Worm (Caenorhabditis elegans): ENCODE results near the gene rpl-21.

DNA sequence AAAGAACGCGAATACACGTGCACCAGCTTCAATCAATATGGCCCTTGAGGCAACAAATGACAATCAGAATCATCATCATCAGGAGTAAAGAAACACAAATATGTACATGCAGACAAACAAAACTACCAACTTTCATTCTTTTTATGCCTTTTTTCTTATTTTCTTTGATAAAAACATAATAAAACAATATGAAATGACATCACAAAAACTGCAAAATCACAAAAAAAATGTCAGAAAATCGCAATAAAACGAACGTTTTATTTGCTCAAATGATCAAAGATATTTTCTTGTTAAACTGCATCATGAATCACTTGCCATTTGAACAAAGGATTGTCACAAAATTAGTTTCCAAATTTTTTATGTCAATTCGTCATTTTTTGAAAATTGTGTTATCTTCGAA lies 24.4 kb upstream of the rpl-21 start:
- TF ChIP-seq B0310.2 (tag; optimal IDR thresholded peaks at IDR 0.05): no peak
- TF ChIP-seq ama-1 (optimal IDR thresholded peaks at IDR 0.05): no peak
- no peak for TF ChIP-seq F13C5.2 (tag; optimal IDR thresholded peaks at IDR 0.05)
- TF ChIP-seq tra-4 (tag; optimal IDR thresholded peaks at IDR 0.05): no peak
- TF ChIP-seq hnd-1 (tag; optimal IDR thresholded peaks at IDR 0.05): no peak
- TF ChIP-seq sea-1 (GFP tag; conservative IDR thresholded peaks at IDR 0.05): no peak
- TF ChIP-seq scrt-1 (GFP tag; IDR thresholded peaks at IDR 0.05): no peak

Measured in whole organism, early embryonic.